Worm (Caenorhabditis elegans) whole organism, early embryonic: Measurements from ENCODE around the gene lgc-38.

Source experiments
- ama-1 ChIP-seq: fragments of 150-350 bp; optimal IDR thresholded peaks from 2 replicates; lab custom pipeline; 2014
- ceh-36 ChIP-seq: sonication (generic microtip); optimal IDR thresholded peaks from 2 replicates; lab custom pipeline; 2016; ENCODE audit warnings: missing genetic modification characterization, inconsistent platforms, missing compliant biosample characterization
- flt-1 ChIP-seq: fragments of 200-800 bp; sonication (Bioruptor generic); IDR thresholded peaks from 2 replicates; pipeline ENCODE4 v1.3.6; 2022; ENCODE audit warnings: missing genetic modification characterization, missing compliant biosample characterization
- scrt-1 ChIP-seq: fragments of 200-800 bp; sonication (Bioruptor generic); IDR thresholded peaks from 2 replicates; pipeline ENCODE4 v1.3.6; 2022; ENCODE audit warnings: missing genetic modification characterization, missing compliant biosample characterization
- tbx-37 ChIP-seq: fragments of 200-800 bp; sonication (Bioruptor generic); conservative IDR thresholded peaks from 2 replicates; pipeline ENCODE4 v1.3.6; 2022; ENCODE audit warnings: missing genetic modification reagents, missing genetic modification characterization, missing compliant biosample characterization

DNA sequence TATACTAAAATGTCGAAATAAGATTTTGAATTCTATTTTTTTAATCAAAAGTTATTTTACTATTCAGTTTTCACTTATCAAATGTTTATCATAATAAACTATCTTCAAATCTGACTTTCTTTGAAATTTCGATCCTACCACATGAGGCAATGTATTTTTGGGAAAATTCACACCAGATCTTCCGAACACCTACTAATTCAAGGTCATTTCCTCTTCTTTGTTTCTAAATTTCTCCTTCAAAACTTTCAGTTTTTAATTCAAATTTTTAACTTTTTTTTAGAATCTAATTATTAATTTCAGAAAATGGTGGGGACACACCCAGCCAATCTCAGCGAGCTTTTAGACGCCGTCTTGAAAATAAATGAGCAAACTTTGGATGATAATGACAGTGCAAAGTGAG is 29.4 kb upstream of the lgc-38 start, which contains the start of gene ceh-20:
- no peak for TF ChIP-seq tbx-37 (GFP tag; lab: Robert Waterston, UW)
- TF ChIP-seq flt-1 (GFP tag; lab: Robert Waterston, UW) = no peak
- TF ChIP-seq ceh-36 (tag; lab: Kevin White, UChicago) = no peak
- TF ChIP-seq scrt-1 = no peak
- TF ChIP-seq ama-1 = no peak
